Fruit fly (Drosophila melanogaster) whole organism, adult: Measurements from ENCODE around the gene CG7488.

ENCODE experiments used
- CG11617 ChIP-seq: fragments of 200-800 bp; sonication (Bioruptor generic); optimal IDR thresholded peaks from 2 replicates; lab custom pipeline; 2017; ENCODE audit warnings: mild to moderate bottlenecking, missing biosample characterization, missing genetic modification reagents, missing genetic modification characterization
- CG12768 ChIP-seq: fragments of 200-800 bp; sonication (Bioruptor generic); optimal IDR thresholded peaks from 2 replicates; lab custom pipeline; 2017; ENCODE audit warnings: missing biosample characterization, missing genetic modification characterization, mild to moderate bottlenecking, moderate library complexity, missing genetic modification reagents
- CG14711 ChIP-seq: fragments of 200-800 bp; sonication (Bioruptor generic); optimal IDR thresholded peaks from 2 replicates; lab custom pipeline; 2018; ENCODE audit warnings: missing biosample characterization, mild to moderate bottlenecking, missing genetic modification characterization, moderate library complexity
- CG1620 ChIP-seq: fragments of 200-800 bp; sonication (Bioruptor generic); optimal IDR thresholded peaks from 2 replicates; lab custom pipeline; 2016; ENCODE audit warnings: missing biosample characterization, missing genetic modification characterization
- CG33017 ChIP-seq: fragments of 200-800 bp; sonication (Bioruptor generic); optimal IDR thresholded peaks from 2 replicates; lab custom pipeline; 2018; ENCODE audit warnings: missing biosample characterization, mild to moderate bottlenecking, missing genetic modification characterization, moderate library complexity
- CG5204 ChIP-seq: fragments of 200-800 bp; sonication (Bioruptor generic); optimal IDR thresholded peaks from 2 replicates; lab custom pipeline; 2016; ENCODE audit warnings: missing biosample characterization, missing genetic modification characterization
- CG7045 ChIP-seq: fragments of 200-800 bp; sonication (Bioruptor generic); optimal IDR thresholded peaks from 2 replicates; lab custom pipeline; 2017; ENCODE audit warnings: missing biosample characterization, mild to moderate bottlenecking, missing genetic modification characterization
- CG7101 ChIP-seq: fragments of 200-800 bp; sonication (Bioruptor generic); optimal IDR thresholded peaks from 2 replicates; lab custom pipeline; 2018; ENCODE audit warnings: missing biosample characterization, mild to moderate bottlenecking, missing genetic modification characterization, moderate library complexity
- Clk ChIP-seq: fragments of 200-800 bp; sonication (Bioruptor generic); optimal IDR thresholded peaks from 2 replicates; lab custom pipeline; 2017; ENCODE audit warnings: missing biosample characterization, missing genetic modification characterization
- Crg-1 ChIP-seq: fragments of 200-800 bp; sonication (Bioruptor generic); optimal IDR thresholded peaks from 2 replicates; lab custom pipeline; 2016; ENCODE audit warnings: missing biosample characterization, missing genetic modification characterization
- Hr96 ChIP-seq: fragments of 200-800 bp; sonication (Bioruptor generic); optimal IDR thresholded peaks from 2 replicates; lab custom pipeline; 2016; ENCODE audit warnings: missing biosample characterization, missing genetic modification characterization
- Mnt ChIP-seq: fragments of 200-800 bp; sonication (Bioruptor generic); optimal IDR thresholded peaks from 2 replicates; lab custom pipeline; 2016; ENCODE audit warnings: missing biosample characterization, mild to moderate bottlenecking, missing genetic modification characterization
- bab1 ChIP-seq: fragments of 200-800 bp; sonication (Bioruptor generic); optimal IDR thresholded peaks from 3 replicates; lab custom pipeline; 2019; ENCODE audit warnings: missing biosample characterization, mild to moderate bottlenecking, missing genetic modification characterization, moderate library complexity
- cic ChIP-seq: fragments of 200-800 bp; sonication (Bioruptor generic); optimal IDR thresholded peaks from 2 replicates; lab custom pipeline; 2017; ENCODE audit warnings: missing biosample characterization, mild to moderate bottlenecking, missing genetic modification characterization, moderate library complexity
- cnc ChIP-seq, 2 experiments: fragments of >200 bp; optimal IDR thresholded peaks; 2 replicates each; lab custom pipeline; 2017
- kay ChIP-seq: fragments of 200-800 bp; sonication (Bioruptor generic); peaks from one replicate; lab custom pipeline; 2016; ENCODE audit warnings: missing biosample characterization, missing genetic modification characterization, borderline replicate concordance
- ovo ChIP-seq: fragments of 200-800 bp; sonication (Bioruptor generic); optimal IDR thresholded peaks from 2 replicates; lab custom pipeline; 2016; ENCODE audit warnings: missing biosample characterization, missing genetic modification characterization
- pad ChIP-seq: fragments of 200-800 bp; sonication (Bioruptor generic); optimal IDR thresholded peaks from 3 replicates; lab custom pipeline; 2017; ENCODE audit warnings: missing biosample characterization, missing genetic modification characterization, mild to moderate bottlenecking, moderate library complexity, missing genetic modification reagents
- tj ChIP-seq: fragments of 200-800 bp; sonication (Bioruptor generic); optimal IDR thresholded peaks from 3 replicates; lab custom pipeline; 2017; ENCODE audit warnings: missing biosample characterization, mild to moderate bottlenecking, missing genetic modification characterization, moderate library complexity
- toe ChIP-seq: fragments of 200-800 bp; sonication (Bioruptor generic); optimal IDR thresholded peaks from 2 replicates; lab custom pipeline; 2016; ENCODE audit warnings: missing biosample characterization, missing genetic modification characterization

The CG7488 gene

DNA sequence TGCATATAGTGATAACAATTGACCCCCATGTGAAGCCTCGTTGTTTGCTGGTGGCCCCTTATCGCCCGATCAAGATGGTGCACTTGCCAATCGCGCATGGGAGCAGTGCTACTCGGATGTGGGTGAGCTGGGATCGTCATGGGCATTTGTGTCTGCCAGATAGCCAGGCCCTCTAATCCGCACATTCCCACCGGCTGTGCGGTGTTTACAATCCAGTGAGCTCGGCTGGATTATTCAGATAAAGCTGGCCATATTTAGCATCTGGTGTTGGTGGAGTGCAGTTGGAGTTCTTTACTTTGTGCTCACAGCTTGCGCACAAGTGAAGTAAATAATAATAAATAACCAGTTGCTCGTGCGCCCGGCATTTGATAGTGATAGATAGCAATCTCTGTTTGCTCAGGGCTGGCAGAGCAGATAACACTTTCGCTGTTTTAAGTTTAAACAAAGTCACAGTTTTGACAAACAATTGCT, 37.6 kb downstream of the CG7488 start:
- TF ChIP-seq CG11617 (GFP tag; lab: Kevin White, UChicago) (peak; percentile 77), CG14711 (tag; lab: Kevin White, UChicago) (peak; percentile 62), CG7045 (GFP tag; lab: Kevin White, UChicago) (peak; percentile 85), kay (GFP tag; lab: Kevin White, UChicago) (peak; percentile 96), CG1620 (GFP tag; lab: Kevin White, UChicago) (no peak), CG12768 (GFP tag; lab: Kevin White, UChicago) (peak; percentile 78), CG7101 (tag; lab: Kevin White, UChicago) (peak; percentile 83), toe (GFP tag; lab: Kevin White, UChicago) (peak; percentile 68), ovo (peak; percentile 4), pad (GFP tag; lab: Kevin White, UChicago) (peak; percentile 49), CG5204 (GFP tag; lab: Kevin White, UChicago) (no peak), tj (GFP tag; lab: Kevin White, UChicago) (no peak), cnc (optimal IDR thresholded peaks at IDR 0.05; lab: Kevin White, UChicago) (no peak), Hr96 (peak; percentile 30), Mnt (peak; percentile 79), CG33017 (tag; lab: Kevin White, UChicago) (peak; percentile 71), bab1 (GFP tag; lab: Kevin White, UChicago) (no peak), Crg-1 (peak; percentile 76), cic (GFP tag; lab: Kevin White, UChicago) (peak; percentile 64), Clk (GFP tag; lab: Kevin White, UChicago) (peak; percentile 39)

DNA sequence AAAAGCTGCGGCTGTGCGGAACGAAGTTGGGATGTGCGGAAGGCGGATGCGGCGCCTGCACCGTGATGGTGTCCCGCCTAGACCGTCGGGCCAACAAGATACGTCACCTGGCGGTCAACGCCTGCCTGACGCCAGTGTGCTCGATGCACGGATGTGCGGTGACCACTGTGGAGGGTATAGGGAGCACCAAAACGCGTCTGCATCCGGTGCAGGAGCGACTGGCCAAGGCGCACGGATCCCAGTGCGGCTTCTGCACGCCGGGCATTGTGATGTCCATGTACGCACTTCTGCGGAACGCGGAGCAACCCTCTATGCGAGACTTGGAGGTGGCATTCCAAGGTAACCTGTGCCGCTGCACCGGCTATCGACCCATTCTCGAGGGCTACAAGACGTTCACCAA, 38.2 kb downstream of the CG7488 start:
- no peak for TF ChIP-seq ovo
- TF ChIP-seq bab1 (GFP tag; lab: Kevin White, UChicago): no peak
- TF ChIP-seq CG1620 (GFP tag; lab: Kevin White, UChicago): no peak
- TF ChIP-seq Mnt: no peak
- TF ChIP-seq CG14711 (tag; lab: Kevin White, UChicago): no peak
- no peak for TF ChIP-seq Crg-1
- no peak for TF ChIP-seq toe (GFP tag; lab: Kevin White, UChicago)
- TF ChIP-seq CG11617 (GFP tag; lab: Kevin White, UChicago): no peak
- no peak for TF ChIP-seq tj (GFP tag; lab: Kevin White, UChicago)
- no peak for TF ChIP-seq pad (GFP tag; lab: Kevin White, UChicago)
- no peak for TF ChIP-seq CG7045 (GFP tag; lab: Kevin White, UChicago)
- no peak for TF ChIP-seq CG12768 (GFP tag; lab: Kevin White, UChicago)
- no peak for TF ChIP-seq Clk (GFP tag; lab: Kevin White, UChicago)
- no peak for TF ChIP-seq CG5204 (GFP tag; lab: Kevin White, UChicago)
- no peak for TF ChIP-seq Hr96
- no peak for TF ChIP-seq cnc (optimal IDR thresholded peaks at IDR 0.05; lab: Kevin White, UChicago)
- TF ChIP-seq CG33017 (tag; lab: Kevin White, UChicago): no peak
- TF ChIP-seq kay (GFP tag; lab: Kevin White, UChicago): no peak

DNA sequence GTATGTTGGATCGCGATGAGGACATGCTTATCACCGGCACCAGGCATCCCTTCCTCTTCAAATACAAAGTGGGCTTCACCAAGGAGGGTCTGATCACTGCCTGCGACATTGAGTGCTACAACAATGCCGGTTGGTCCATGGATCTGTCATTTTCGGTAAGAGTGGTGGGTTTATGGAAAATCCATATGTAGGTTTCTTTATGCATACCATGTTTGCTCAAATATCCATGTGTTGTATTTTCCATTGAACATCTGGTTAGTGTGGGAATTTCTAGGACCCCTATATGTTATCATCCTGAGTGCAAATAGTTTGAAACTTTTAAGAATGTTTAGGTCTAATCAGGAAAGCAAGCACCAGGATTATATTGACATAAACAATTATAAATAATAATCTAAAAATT, 40.6 kb downstream of the CG7488 start:
- no peak for TF ChIP-seq Crg-1
- TF ChIP-seq cic (GFP tag; lab: Kevin White, UChicago): no peak
- no peak for TF ChIP-seq tj (GFP tag; lab: Kevin White, UChicago)
- no peak for TF ChIP-seq Mnt
- TF ChIP-seq cnc (optimal IDR thresholded peaks at IDR 0.05; lab: Kevin White, UChicago): no peak
- no peak for TF ChIP-seq CG14711 (tag; lab: Kevin White, UChicago)
- TF ChIP-seq CG11617 (GFP tag; lab: Kevin White, UChicago): no peak
- no peak for TF ChIP-seq CG7101 (tag; lab: Kevin White, UChicago)
- TF ChIP-seq Clk (GFP tag; lab: Kevin White, UChicago): no peak
- TF ChIP-seq CG7045 (GFP tag; lab: Kevin White, UChicago): no peak
- no peak for TF ChIP-seq CG33017 (tag; lab: Kevin White, UChicago)
- no peak for TF ChIP-seq CG1620 (GFP tag; lab: Kevin White, UChicago)

DNA sequence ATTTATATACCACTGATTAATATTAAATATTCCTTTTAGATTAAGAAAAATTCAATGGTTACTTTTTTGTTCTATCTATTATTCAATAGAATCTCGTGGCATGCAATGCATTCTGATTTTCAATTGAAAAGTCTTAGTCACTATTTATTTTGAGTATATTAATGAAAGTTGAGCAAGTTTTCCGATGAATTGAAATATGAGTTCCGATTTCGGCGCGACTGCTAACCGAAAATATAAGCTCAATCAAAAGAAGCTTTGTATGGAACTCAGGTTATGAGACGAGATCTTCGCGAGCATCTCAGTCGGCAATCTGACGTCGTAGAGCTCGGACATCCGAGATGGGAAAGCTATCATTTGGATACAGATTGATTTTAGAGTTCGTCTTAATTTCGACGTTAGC, 42.7 kb downstream of the CG7488 start, which contains the start of gene CG11668:
TSS of gene CG11668 (plus strand) at position 301 of the 400 bp plus-strand sequence.
- TF ChIP-seq Crg-1 (no peak), bab1 (GFP tag; lab: Kevin White, UChicago) (no peak), Hr96 (no peak), kay (GFP tag; lab: Kevin White, UChicago) (no peak), CG7101 (tag; lab: Kevin White, UChicago) (no peak), cic (GFP tag; lab: Kevin White, UChicago) (no peak), CG11617 (GFP tag; lab: Kevin White, UChicago) (no peak), cnc (optimal IDR thresholded peaks at IDR 0.05; lab: Kevin White, UChicago) (no peak), Clk (GFP tag; lab: Kevin White, UChicago) (no peak), CG33017 (tag; lab: Kevin White, UChicago) (no peak), pad (GFP tag; lab: Kevin White, UChicago) (no peak)

DNA sequence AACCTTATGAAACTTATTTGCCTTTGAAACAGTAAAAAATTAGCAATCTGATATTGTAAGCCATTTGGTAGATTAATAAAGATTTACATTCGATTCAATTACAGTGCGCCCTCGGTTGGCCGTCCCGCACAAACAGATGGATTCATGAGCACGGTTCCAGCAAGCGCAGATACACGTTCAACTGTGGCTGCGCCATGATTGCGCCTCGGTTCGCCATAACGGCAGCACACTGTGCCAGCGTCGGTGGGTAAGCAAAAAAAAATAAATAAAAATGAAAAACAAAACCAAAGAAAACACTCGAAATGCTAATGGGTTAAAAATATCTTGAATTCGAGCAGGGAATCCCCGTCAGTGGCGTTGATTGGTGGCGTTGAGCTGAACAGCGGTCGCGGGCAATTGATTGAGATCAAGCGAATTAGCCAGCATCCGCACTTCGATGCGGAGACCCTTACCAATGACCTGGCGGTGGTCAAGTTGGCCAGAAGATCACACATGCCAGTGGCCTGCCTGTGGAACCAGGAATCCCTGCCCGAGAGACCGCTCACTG, 43.7 kb downstream of the CG7488 start:
- TF ChIP-seq bab1 (GFP tag; lab: Kevin White, UChicago) (no peak), CG5204 (GFP tag; lab: Kevin White, UChicago) (no peak), kay (GFP tag; lab: Kevin White, UChicago) (no peak), toe (GFP tag; lab: Kevin White, UChicago) (no peak), ovo (no peak), CG7101 (tag; lab: Kevin White, UChicago) (no peak), Hr96 (no peak), CG7045 (GFP tag; lab: Kevin White, UChicago) (no peak), tj (GFP tag; lab: Kevin White, UChicago) (no peak), CG14711 (tag; lab: Kevin White, UChicago) (no peak), cic (GFP tag; lab: Kevin White, UChicago) (no peak), CG33017 (tag; lab: Kevin White, UChicago) (no peak), CG1620 (GFP tag; lab: Kevin White, UChicago) (no peak), Crg-1 (no peak), cnc (optimal IDR thresholded peaks at IDR 0.05; lab: Kevin White, UChicago) (no peak), CG12768 (GFP tag; lab: Kevin White, UChicago) (no peak), pad (GFP tag; lab: Kevin White, UChicago) (no peak), Mnt (no peak)
